Fruit fly (Drosophila melanogaster) whole organism, prepupa: ENCODE results near the gene Zmynd8.

Source experiments
- Blimp-1 ChIP-seq: fragments of 200-800 bp; sonication (Bioruptor generic); optimal IDR thresholded peaks from 3 replicates; lab custom pipeline; 2017; ENCODE audit warnings: missing biosample characterization, missing genetic modification characterization, mild to moderate bottlenecking, moderate library complexity, missing genetic modification reagents
- CG10631 ChIP-seq: fragments of 200-800 bp; sonication (Bioruptor generic); optimal IDR thresholded peaks from 2 replicates; lab custom pipeline; 2016; ENCODE audit warnings: missing biosample characterization, missing genetic modification characterization
- CG10669 ChIP-seq: fragments of 200-800 bp; sonication (Bioruptor generic); optimal IDR thresholded peaks from 3 replicates; lab custom pipeline; 2018; ENCODE audit warnings: missing biosample characterization, mild to moderate bottlenecking, missing genetic modification characterization, moderate library complexity
- CG11294 ChIP-seq: fragments of 200-800 bp; sonication (Bioruptor generic); IDR thresholded peaks from 2 replicates; pipeline ENCODE4 v1.3.6; 2022; ENCODE audit warnings: missing biosample characterization, missing genetic modification characterization
- CG11762 ChIP-seq: fragments of 200-800 bp; sonication (Bioruptor generic); optimal IDR thresholded peaks from 3 replicates; lab custom pipeline; 2016; ENCODE audit warnings: missing biosample characterization, missing genetic modification characterization; ENCODE audit not compliant: insufficient read depth
- CG11902 ChIP-seq: fragments of 200-800 bp; sonication (Bioruptor generic); optimal IDR thresholded peaks from 3 replicates; lab custom pipeline; 2016; ENCODE audit warnings: missing biosample characterization, missing genetic modification characterization
- CG15336 ChIP-seq: fragments of 200-800 bp; sonication (Bioruptor generic); IDR thresholded peaks from 2 replicates; pipeline ENCODE4 v1.3.6; 2022; ENCODE audit warnings: missing biosample characterization, missing genetic modification characterization
- CG1621 ChIP-seq: fragments of 200-800 bp; sonication (Bioruptor generic); optimal IDR thresholded peaks from 3 replicates; lab custom pipeline; 2018; ENCODE audit warnings: missing biosample characterization, mild to moderate bottlenecking, missing genetic modification characterization
- CG16779 ChIP-seq: fragments of 200-800 bp; sonication (Bioruptor generic); optimal IDR thresholded peaks from 3 replicates; lab custom pipeline; 2017; ENCODE audit warnings: missing biosample characterization, mild to moderate bottlenecking, missing genetic modification characterization
- CG3032 ChIP-seq: fragments of 200-800 bp; optimal IDR thresholded peaks from 2 replicates; lab custom pipeline; 2019; ENCODE audit warnings: missing biosample characterization, mild to moderate bottlenecking, missing genetic modification characterization, moderate library complexity
- CG31627 ChIP-seq: fragments of 200-800 bp; sonication (Bioruptor generic); optimal IDR thresholded peaks from 3 replicates; lab custom pipeline; 2016; ENCODE audit warnings: missing biosample characterization, missing genetic modification characterization
- CG32006 ChIP-seq: fragments of 200-800 bp; sonication (Bioruptor generic); optimal IDR thresholded peaks from 3 replicates; lab custom pipeline; 2017; ENCODE audit warnings: missing biosample characterization, mild to moderate bottlenecking, missing genetic modification characterization
- CG34406 ChIP-seq: fragments of 200-800 bp; sonication (Bioruptor generic); optimal IDR thresholded peaks from 3 replicates; lab custom pipeline; 2016; ENCODE audit warnings: missing biosample characterization, missing genetic modification characterization
- CG3919 ChIP-seq: fragments of 200-800 bp; sonication (Bioruptor generic); optimal IDR thresholded peaks from 3 replicates; lab custom pipeline; 2016; ENCODE audit warnings: missing biosample characterization, missing genetic modification characterization
- CG4318 ChIP-seq: fragments of 200-800 bp; sonication (Bioruptor generic); optimal IDR thresholded peaks from 3 replicates; lab custom pipeline; 2017; ENCODE audit warnings: missing biosample characterization, mild to moderate bottlenecking, missing genetic modification characterization
- CG6276 ChIP-seq: fragments of 200-800 bp; sonication (Bioruptor generic); optimal IDR thresholded peaks from 2 replicates; lab custom pipeline; 2017; ENCODE audit warnings: missing biosample characterization, mild to moderate bottlenecking, missing genetic modification characterization
- CG6808 ChIP-seq: fragments of 200-800 bp; sonication (Bioruptor generic); optimal IDR thresholded peaks from 3 replicates; lab custom pipeline; 2017; ENCODE audit warnings: missing biosample characterization, missing genetic modification characterization, mild to moderate bottlenecking, moderate library complexity, missing genetic modification reagents
- CG6854 ChIP-seq: fragments of 200-800 bp; sonication (Bioruptor generic); optimal IDR thresholded peaks from 2 replicates; lab custom pipeline; 2017; ENCODE audit warnings: missing biosample characterization, mild to moderate bottlenecking, missing genetic modification characterization
- CG7368 ChIP-seq: fragments of 200-800 bp; sonication (Bioruptor generic); optimal IDR thresholded peaks from 3 replicates; lab custom pipeline; 2016; ENCODE audit warnings: missing biosample characterization, missing genetic modification characterization
- CG8119 ChIP-seq: fragments of 200-800 bp; sonication (Bioruptor generic); IDR thresholded peaks from 3 replicates; pipeline ENCODE4 v1.3.6; 2022; ENCODE audit warnings: missing biosample characterization, missing genetic modification characterization
- Eip75B ChIP-seq: fragments of 200-800 bp; sonication (Bioruptor generic); optimal IDR thresholded peaks from 3 replicates; lab custom pipeline; 2016; ENCODE audit warnings: missing biosample characterization, missing genetic modification characterization
- Eip78C ChIP-seq: fragments of 200-800 bp; sonication (Bioruptor generic); peaks from one replicate; lab custom pipeline; 2016; ENCODE audit warnings: missing biosample characterization, missing genetic modification characterization
- Eip93F ChIP-seq: fragments of 200-800 bp; sonication (Bioruptor generic); optimal IDR thresholded peaks from 2 replicates; lab custom pipeline; 2016; ENCODE audit warnings: missing biosample characterization, mild to moderate bottlenecking, missing genetic modification characterization
- Ets21C ChIP-seq: fragments of 200-800 bp; sonication (Bioruptor generic); optimal IDR thresholded peaks from 3 replicates; lab custom pipeline; 2016; ENCODE audit warnings: missing biosample characterization, missing genetic modification characterization
- Hr38 ChIP-seq: sonication (Bioruptor generic); optimal IDR thresholded peaks from 2 replicates; lab custom pipeline; 2016; ENCODE audit warnings: missing biosample characterization, missing genetic modification characterization
- Lpt ChIP-seq: fragments of 200-800 bp; sonication (Bioruptor generic); optimal IDR thresholded peaks from 3 replicates; lab custom pipeline; 2016; ENCODE audit warnings: missing biosample characterization, missing genetic modification characterization
- Sox14 ChIP-seq: fragments of 200-800 bp; sonication (Bioruptor generic); optimal IDR thresholded peaks from 3 replicates; lab custom pipeline; 2016; ENCODE audit warnings: missing biosample characterization, missing genetic modification characterization
- achi ChIP-seq: fragments of 200-800 bp; sonication (Bioruptor generic); optimal IDR thresholded peaks from 3 replicates; lab custom pipeline; 2016; ENCODE audit warnings: missing biosample characterization, missing genetic modification characterization
- acj6 ChIP-seq: fragments of 200-800 bp; sonication (Bioruptor generic); optimal IDR thresholded peaks from 3 replicates; lab custom pipeline; 2016; ENCODE audit warnings: missing biosample characterization, missing genetic modification characterization
- cyc ChIP-seq: fragments of 200-800 bp; sonication (Bioruptor generic); optimal IDR thresholded peaks from 3 replicates; lab custom pipeline; 2016; ENCODE audit warnings: missing biosample characterization, missing genetic modification characterization
- dac ChIP-seq: fragments of 200-800 bp; sonication (Bioruptor generic); optimal IDR thresholded peaks from 2 replicates; lab custom pipeline; 2017; ENCODE audit warnings: missing biosample characterization, mild to moderate bottlenecking, missing genetic modification characterization
- dsx ChIP-seq: fragments of 200-800 bp; optimal IDR thresholded peaks from 3 replicates; lab custom pipeline; 2019; ENCODE audit warnings: missing biosample characterization, mild to moderate bottlenecking, missing genetic modification characterization, moderate library complexity; ENCODE audit not compliant: poor library complexity, severe bottlenecking
- eg ChIP-seq: fragments of 200-800 bp; sonication (Bioruptor generic); IDR thresholded peaks from 3 replicates; pipeline ENCODE4 v1.3.6; 2022; ENCODE audit warnings: missing biosample characterization, missing genetic modification characterization
- esn ChIP-seq: fragments of 200-800 bp; sonication (Bioruptor generic); optimal IDR thresholded peaks from 2 replicates; lab custom pipeline; 2016; ENCODE audit warnings: missing biosample characterization, mild to moderate bottlenecking, missing genetic modification characterization, moderate library complexity
- fkh ChIP-seq: fragments of 200-800 bp; sonication (Bioruptor generic); optimal IDR thresholded peaks from 3 replicates; lab custom pipeline; 2017; ENCODE audit warnings: missing biosample characterization, mild to moderate bottlenecking, missing genetic modification characterization, moderate library complexity
- lz ChIP-seq: fragments of 200-800 bp; sonication (Bioruptor generic); optimal IDR thresholded peaks from 3 replicates; lab custom pipeline; 2016; ENCODE audit warnings: missing biosample characterization, missing genetic modification characterization
- net ChIP-seq: fragments of 200-800 bp; sonication (Bioruptor generic); optimal IDR thresholded peaks from 3 replicates; lab custom pipeline; 2016; ENCODE audit warnings: missing biosample characterization, missing genetic modification characterization
- pdm3 ChIP-seq: fragments of 200-800 bp; sonication (Bioruptor generic); optimal IDR thresholded peaks from 3 replicates; lab custom pipeline; 2016; ENCODE audit warnings: missing biosample characterization, missing genetic modification characterization
- salr ChIP-seq, 2 experiments: fragments of 200-800 bp; sonication (Bioruptor generic); optimal IDR thresholded peaks; 3 replicates each; lab custom pipeline; 2016 to 2018; ENCODE audit warnings: missing biosample characterization in 2 of 2, missing genetic modification characterization in 2 of 2, mild to moderate bottlenecking in 1 of 2
- ss ChIP-seq, 2 experiments: fragments of 200-800 bp; sonication (Bioruptor generic); optimal IDR thresholded peaks; 2 replicates in 1 of 2; 3 replicates in 1 of 2; lab custom pipeline; 2017 to 2018; ENCODE audit warnings: mild to moderate bottlenecking in 2 of 2, missing biosample characterization in 2 of 2, missing genetic modification characterization in 2 of 2, moderate library complexity in 1 of 2
- svp ChIP-seq: fragments of 200-800 bp; sonication (Bioruptor generic); peaks from one replicate; lab custom pipeline; 2016; ENCODE audit warnings: missing biosample characterization, missing genetic modification characterization
- topi ChIP-seq: fragments of 200-800 bp; sonication (Bioruptor generic); optimal IDR thresholded peaks from 3 replicates; lab custom pipeline; 2016; ENCODE audit warnings: missing biosample characterization, missing genetic modification characterization
- vri ChIP-seq: fragments of 200-800 bp; sonication (Bioruptor generic); optimal IDR thresholded peaks from 3 replicates; lab custom pipeline; 2016; ENCODE audit warnings: missing biosample characterization, mild to moderate bottlenecking, missing genetic modification characterization

Zmynd8 gene

dm6 chr3R:31669153-31669934, at the start of gene Zmynd8:
Gene Zmynd8 (plus strand): TSS chr3R:31669465.
- TF ChIP-seq eg (GFP tag; lab: Robert Waterston, UW) (no peak), acj6 (GFP tag; lab: Kevin White, UChicago) (no peak), net (GFP tag; lab: Kevin White, UChicago) (no peak), salr (GFP tag; optimal IDR thresholded peaks at IDR 0.05; lab: Kevin White, UChicago) (no peak), ss (GFP tag; optimal IDR thresholded peaks at IDR 0.05; lab: Kevin White, UChicago) (peak in 1 of 2 experiments; percentile 5), CG11762 (GFP tag; lab: Kevin White, UChicago) (no peak), Eip93F (GFP tag; lab: Kevin White, UChicago) (no peak), CG32006 (no peak), Eip75B (GFP tag; lab: Kevin White, UChicago) (no peak), CG6276 (GFP tag; lab: Kevin White, UChicago) (no peak), CG34406 (no peak), topi (GFP tag; lab: Kevin White, UChicago) (no peak), Lpt (GFP tag; lab: Kevin White, UChicago) (no peak), CG31627 (GFP tag; lab: Kevin White, UChicago) (no peak), vri (GFP tag; lab: Kevin White, UChicago) (no peak), CG7368 (GFP tag; lab: Kevin White, UChicago) (no peak), lz (GFP tag; lab: Kevin White, UChicago) (no peak), CG11902 (no peak), Blimp-1 (peak; percentile 26), CG4318 (no peak), CG15336 (GFP tag; lab: Robert Waterston, UW) (peak; percentile 11; the same call in 1 of the 2 replicates), CG10669 (no peak), esn (GFP tag; lab: Kevin White, UChicago) (peak; percentile 5), CG6808 (GFP tag; lab: Kevin White, UChicago) (peak; percentile 32), CG1621 (tag; lab: Kevin White, UChicago) (peak; percentile 2), CG11294 (GFP tag; lab: Robert Waterston, UW) (no peak), Eip78C (GFP tag; lab: Kevin White, UChicago) (peak; percentile 66), CG3919 (GFP tag; lab: Kevin White, UChicago) (no peak), Hr38 (GFP tag; lab: Kevin White, UChicago) (no peak), CG10631 (GFP tag; lab: Kevin White, UChicago) (no peak), CG3032 (tag; lab: Kevin White, UChicago) (peak; percentile 38), CG6854 (GFP tag; lab: Kevin White, UChicago) (peak; percentile 43), fkh (GFP tag; lab: Kevin White, UChicago) (no peak), svp (GFP tag; lab: Kevin White, UChicago) (no peak), CG8119 (GFP tag; lab: Robert Waterston, UW) (no peak), Sox14 (GFP tag; lab: Kevin White, UChicago) (peak; percentile 25), dsx (GFP tag; lab: Kevin White, UChicago) (no peak), CG16779 (no peak)

dm6 chr3R:31621814-31622213, 47.5 kb upstream of the Zmynd8 start, which contains the start of gene kek6:
Gene kek6 (plus strand): TSS chr3R:31622136.
- TF ChIP-seq Eip78C (GFP tag; lab: Kevin White, UChicago) (no peak), pdm3 (no peak), Blimp-1 (no peak), dsx (GFP tag; lab: Kevin White, UChicago) (no peak), CG31627 (GFP tag; lab: Kevin White, UChicago) (no peak), achi (GFP tag; lab: Kevin White, UChicago) (no peak), Ets21C (no peak), CG6276 (GFP tag; lab: Kevin White, UChicago) (no peak), svp (GFP tag; lab: Kevin White, UChicago) (no peak), ss (GFP tag; optimal IDR thresholded peaks at IDR 0.05; lab: Kevin White, UChicago) (no peak), esn (GFP tag; lab: Kevin White, UChicago) (no peak), vri (GFP tag; lab: Kevin White, UChicago) (no peak), eg (GFP tag; lab: Robert Waterston, UW) (no peak), cyc (GFP tag; lab: Kevin White, UChicago) (no peak), CG11902 (no peak), Sox14 (GFP tag; lab: Kevin White, UChicago) (no peak), dac (GFP tag; lab: Kevin White, UChicago) (no peak), net (GFP tag; lab: Kevin White, UChicago) (no peak), acj6 (GFP tag; lab: Kevin White, UChicago) (no peak), CG8119 (GFP tag; lab: Robert Waterston, UW) (no peak)
